Worm (Caenorhabditis elegans): Measurements from ENCODE around the gene smoc-1.

- TF ChIP-seq lin-15B (tag; optimal IDR thresholded peaks at IDR 0.05): no peak
- TF ChIP-seq pqm-1 (tag; optimal IDR thresholded peaks at IDR 0.05): peak; percentile 53
- TF ChIP-seq nhr-237 (tag; optimal IDR thresholded peaks at IDR 0.05): no peak
- no peak for TF ChIP-seq snpc-4 (tag; optimal IDR thresholded peaks at IDR 0.05)
- TF ChIP-seq elt-3 (tag; optimal IDR thresholded peaks at IDR 0.05): no peak
- TF ChIP-seq pha-4 (tag; optimal IDR thresholded peaks at IDR 0.05): no peak
These were observed 41.7 kb upstream of the smoc-1 start, which contains the start of gene tre-3 for ce11 chrV:11715797-11716196.
